Worm (Caenorhabditis elegans) whole organism, L3 larva: ENCODE results near the gene R04B3.2.

Experiments used
- aly-2 ChIP-seq: fragments of 150-350 bp; optimal IDR thresholded peaks from 2 replicates; lab custom pipeline; 2014; ENCODE audit warnings: missing biosample characterization, missing genetic modification characterization
- ama-1 ChIP-seq: fragments of 150-350 bp; optimal IDR thresholded peaks from 2 replicates; lab custom pipeline; 2018
- ceh-28 ChIP-seq: fragments of 150-350 bp; optimal IDR thresholded peaks from 2 replicates; lab custom pipeline; 2014; ENCODE audit warnings: missing biosample characterization, missing genetic modification reagents, missing genetic modification characterization
- mdl-1 ChIP-seq: fragments of 150-350 bp; optimal IDR thresholded peaks from 2 replicates; lab custom pipeline; 2014; ENCODE audit warnings: missing biosample characterization, missing genetic modification characterization
- nhr-76 ChIP-seq: fragments of 150-350 bp; sonication (generic microtip); optimal IDR thresholded peaks from 5 replicates; lab custom pipeline; 2014; ENCODE audit warnings: missing biosample characterization, missing genetic modification characterization
- skn-1 ChIP-seq: fragments of 150-350 bp; optimal IDR thresholded peaks from 2 replicates; lab custom pipeline; 2014; ENCODE audit warnings: missing biosample characterization, missing genetic modification characterization
- unc-62 ChIP-seq: fragments of 150-350 bp; sonication (generic microtip); optimal IDR thresholded peaks from 4 replicates; lab custom pipeline; 2014; ENCODE audit warnings: missing biosample characterization, missing genetic modification reagents, missing genetic modification characterization
- ztf-11 ChIP-seq: fragments of 150-350 bp; optimal IDR thresholded peaks from 2 replicates; lab custom pipeline; 2014; ENCODE audit warnings: missing biosample characterization, missing genetic modification characterization

DNA sequence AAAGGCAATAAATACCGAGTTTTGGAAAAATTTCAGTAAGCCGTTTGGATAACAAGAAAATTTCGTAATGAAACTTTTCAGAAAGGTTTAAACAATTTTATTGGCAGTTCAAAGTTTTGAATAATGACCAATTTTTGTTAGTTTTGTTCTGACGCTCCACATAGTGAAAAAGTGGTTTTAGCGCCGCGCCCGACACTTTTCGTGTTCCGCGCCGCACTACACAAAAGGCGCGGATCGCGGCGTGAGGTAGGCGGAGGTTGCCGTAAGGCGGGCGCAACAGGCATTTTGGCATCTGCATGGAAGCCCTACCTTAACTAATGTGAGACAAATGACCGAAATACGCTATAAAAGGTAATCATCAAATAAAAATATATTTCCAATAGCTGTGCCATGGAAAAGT, 11.8 kb downstream of the R04B3.2 start:
- TF ChIP-seq ztf-11 (no peak), unc-62 (GFP tag; lab: Kevin White, UChicago) (no peak), ceh-28 (tag; lab: Kevin White, UChicago) (no peak), mdl-1 (tag; lab: Kevin White, UChicago) (no peak), nhr-76 (tag; lab: Kevin White, UChicago) (no peak), aly-2 (no peak), skn-1 (tag; lab: Kevin White, UChicago) (no peak), ama-1 (lab: Kevin White, UChicago) (no peak)
